Worm (Caenorhabditis elegans) whole organism, L4 larva: Measurements from ENCODE around the gene adal-1.

ENCODE experiments used
- F37D6.2 ChIP-seq: sonication (generic microtip); optimal IDR thresholded peaks from 2 replicates; lab custom pipeline; 2016; ENCODE audit warnings: mild to moderate bottlenecking, missing genetic modification characterization, missing compliant biosample characterization
- R02D3.7 ChIP-seq: fragments of 150-350 bp; sonication (generic microtip); optimal IDR thresholded peaks from 3 replicates; lab custom pipeline; 2014; ENCODE audit warnings: missing biosample characterization, missing genetic modification characterization
- Y105C5A.15 ChIP-seq: fragments of 200-800 bp; sonication (Bioruptor generic); IDR thresholded peaks from 2 replicates; pipeline ENCODE4 v1.3.6; 2022; ENCODE audit warnings: missing genetic modification characterization, missing compliant biosample characterization
- Y48G9A.11 ChIP-seq: fragments of 200-800 bp; sonication (Bioruptor generic); IDR thresholded peaks from 2 replicates; pipeline ENCODE4 v1.3.6; 2022; ENCODE audit warnings: missing genetic modification reagents, missing genetic modification characterization, missing compliant biosample characterization
- aha-1 ChIP-seq: fragments of 150-350 bp; peaks from one replicate; lab custom pipeline; 2014; ENCODE audit warnings: missing biosample characterization, missing genetic modification characterization
- arid-1 ChIP-seq: fragments of 200-800 bp; sonication (Bioruptor generic); conservative IDR thresholded peaks from 2 replicates; pipeline ENCODE4 v1.3.6; 2022; ENCODE audit warnings: missing genetic modification reagents, missing genetic modification characterization, missing compliant biosample characterization
- ceh-62 ChIP-seq: sonication (generic microtip); optimal IDR thresholded peaks from 2 replicates; lab custom pipeline; 2017; ENCODE audit warnings: missing biosample characterization, missing genetic modification characterization
- cey-2 ChIP-seq: sonication (generic microtip); optimal IDR thresholded peaks from 3 replicates; lab custom pipeline; 2017; ENCODE audit warnings: missing genetic modification characterization, mild to moderate bottlenecking, missing compliant biosample characterization, antibody characterized with exemption, borderline replicate concordance; ENCODE audit not compliant: insufficient read depth
- daf-16 ChIP-seq, 3 experiments: sonication (generic microtip); optimal IDR thresholded peaks; 2 replicates each; lab custom pipeline; 2016 to 2017; ENCODE audit warnings: missing genetic modification characterization in 3 of 3, missing genetic modification reagents in 3 of 3, mild to moderate bottlenecking in 2 of 3, missing compliant biosample characterization in 2 of 3, missing biosample characterization in 1 of 3, moderate library complexity in 1 of 3
- dmd-6 ChIP-seq: fragments of 200-800 bp; sonication (Bioruptor generic); IDR thresholded peaks from 2 replicates; pipeline ENCODE4 v1.3.6; 2022; ENCODE audit warnings: missing genetic modification reagents, missing genetic modification characterization, missing compliant biosample characterization
- dmd-9 ChIP-seq: fragments of 200-800 bp; sonication (Bioruptor generic); IDR thresholded peaks from 2 replicates; pipeline ENCODE4 v1.3.6; 2022; ENCODE audit warnings: missing genetic modification reagents, missing genetic modification characterization, missing compliant biosample characterization
- dpl-1 ChIP-seq: fragments of 150-350 bp; optimal IDR thresholded peaks from 2 replicates; lab custom pipeline; 2014; ENCODE audit warnings: missing biosample characterization, missing genetic modification reagents, missing genetic modification characterization
- dve-1 ChIP-seq: sonication (generic microtip); optimal IDR thresholded peaks from 2 replicates; lab custom pipeline; 2017; ENCODE audit warnings: antibody characterized with exemption, mild to moderate bottlenecking, missing genetic modification characterization, missing compliant biosample characterization; ENCODE audit not compliant: insufficient read depth
- egl-27 ChIP-seq: sonication (generic microtip); optimal IDR thresholded peaks from 3 replicates; lab custom pipeline; 2017; ENCODE audit warnings: missing biosample characterization, missing genetic modification reagents, missing genetic modification characterization
- hlh-11 ChIP-seq: fragments of 200-800 bp; sonication (Bioruptor generic); optimal IDR thresholded peaks from 2 replicates; lab custom pipeline; 2018; ENCODE audit warnings: mild to moderate bottlenecking, missing genetic modification characterization, missing compliant biosample characterization
- lsy-2 ChIP-seq, 2 experiments: fragments of 150-350 bp in 1 of 2; sonication (generic microtip) in 1 of 2; optimal IDR thresholded peaks; 2 replicates each; lab custom pipeline; 2014 to 2017; ENCODE audit warnings: missing biosample characterization in 2 of 2, missing genetic modification characterization in 2 of 2
- madf-5 ChIP-seq, 2 experiments: fragments of 200-800 bp; sonication (Bioruptor generic); IDR thresholded peaks; 2 replicates each; pipeline ENCODE4 v1.3.6; 2022; ENCODE audit warnings: missing compliant biosample characterization in 2 of 2, missing genetic modification characterization in 2 of 2
- mep-1 ChIP-seq: fragments of 150-350 bp; sonication (generic microtip); optimal IDR thresholded peaks from 3 replicates; lab custom pipeline; 2014; ENCODE audit warnings: missing biosample characterization, missing genetic modification characterization
- mes-2 ChIP-seq: sonication (generic microtip); optimal IDR thresholded peaks from 2 replicates; lab custom pipeline; 2016; ENCODE audit warnings: missing genotype, mild to moderate bottlenecking, missing genetic modification characterization, missing compliant biosample characterization; ENCODE audit not compliant: poor library complexity, severe bottlenecking
- mxl-3 ChIP-seq: fragments of 200-800 bp; sonication (Bioruptor generic); optimal IDR thresholded peaks from 2 replicates; lab custom pipeline; 2018; ENCODE audit warnings: mild to moderate bottlenecking, missing genetic modification characterization, missing compliant biosample characterization
- nhr-102 ChIP-seq: sonication (generic microtip); optimal IDR thresholded peaks from 2 replicates; lab custom pipeline; 2016; ENCODE audit warnings: mild to moderate bottlenecking, missing genetic modification characterization, moderate library complexity, missing compliant biosample characterization
- nhr-28 ChIP-seq: fragments of 150-350 bp; optimal IDR thresholded peaks from 2 replicates; lab custom pipeline; 2014; ENCODE audit warnings: missing biosample characterization, missing genetic modification characterization
- nhr-77 ChIP-seq: fragments of 150-350 bp; optimal IDR thresholded peaks from 2 replicates; lab custom pipeline; 2014; ENCODE audit warnings: missing biosample characterization, missing genetic modification characterization
- php-3 ChIP-seq: fragments of 200-800 bp; sonication (Bioruptor generic); IDR thresholded peaks from 2 replicates; pipeline ENCODE4 v1.3.6; 2022; ENCODE audit warnings: missing genetic modification reagents, missing genetic modification characterization, missing compliant biosample characterization
- pqm-1 ChIP-seq: sonication (generic microtip); optimal IDR thresholded peaks from 2 replicates; lab custom pipeline; 2017; ENCODE audit warnings: missing biosample characterization, missing genetic modification characterization
- saeg-2 ChIP-seq: fragments of 200-800 bp; sonication (Bioruptor generic); IDR thresholded peaks from 2 replicates; pipeline ENCODE4 v1.3.6; 2022; ENCODE audit warnings: missing genetic modification reagents, missing genetic modification characterization, missing compliant biosample characterization
- snpc-1.2 ChIP-seq: fragments of 200-800 bp; sonication (Bioruptor generic); IDR thresholded peaks from 2 replicates; pipeline ENCODE4 v1.3.6; 2022; ENCODE audit warnings: missing genetic modification reagents, missing genetic modification characterization, missing compliant biosample characterization
- snpc-4 ChIP-seq: fragments of 150-350 bp; optimal IDR thresholded peaks from 2 replicates; lab custom pipeline; 2014; ENCODE audit warnings: missing biosample characterization, missing genetic modification characterization
- spr-1 ChIP-seq: sonication (generic microtip); optimal IDR thresholded peaks from 2 replicates; lab custom pipeline; 2016; ENCODE audit warnings: mild to moderate bottlenecking, missing genetic modification characterization, missing compliant biosample characterization
- spr-3 ChIP-seq: fragments of 200-800 bp; sonication (Bioruptor generic); optimal IDR thresholded peaks from 2 replicates; lab custom pipeline; 2018; ENCODE audit warnings: mild to moderate bottlenecking, missing genetic modification characterization, missing compliant biosample characterization
- unc-62 ChIP-seq, 3 experiments: fragments of 150-350 bp in 1 of 3; sonication (generic microtip); optimal IDR thresholded peaks in 2 of 3; peaks in 1 of 3; 1 replicate in 1 of 3; 2 replicates in 2 of 3; lab custom pipeline; 2014 to 2017; ENCODE audit warnings: missing biosample characterization in 3 of 3, missing genetic modification characterization in 3 of 3, missing genetic modification reagents in 3 of 3, missing genotype in 1 of 3
- zag-1 ChIP-seq: fragments of 150-350 bp; optimal IDR thresholded peaks from 2 replicates; lab custom pipeline; 2014; ENCODE audit warnings: missing biosample characterization, missing genetic modification characterization
- zfp-2 ChIP-seq: sonication (generic microtip); optimal IDR thresholded peaks from 2 replicates; lab custom pipeline; 2016; ENCODE audit warnings: mild to moderate bottlenecking, missing genetic modification characterization, missing compliant biosample characterization
- zfp-3 ChIP-seq: fragments of 200-800 bp; sonication (Bioruptor generic); conservative IDR thresholded peaks from 2 replicates; pipeline ENCODE4 v1.3.6; 2022; ENCODE audit warnings: missing genetic modification reagents, missing genetic modification characterization, missing compliant biosample characterization
- ztf-11 ChIP-seq: fragments of 150-350 bp; optimal IDR thresholded peaks from 2 replicates; lab custom pipeline; 2014; ENCODE audit warnings: missing biosample characterization, missing genetic modification characterization
- ztf-7 ChIP-seq: fragments of 150-350 bp; optimal IDR thresholded peaks from 2 replicates; lab custom pipeline; 2014; ENCODE audit warnings: missing biosample characterization, missing genetic modification characterization

Gene adal-1

ce11 chrII:6923792-6924191, 30.4 kb upstream of the adal-1 start:
- no peak for TF ChIP-seq mes-2
- no peak for TF ChIP-seq pqm-1
- no peak for TF ChIP-seq egl-27 (tag; lab: Kevin White, UChicago)
- TF ChIP-seq dpl-1 (GFP tag; lab: Kevin White, UChicago) = no peak
- no peak for TF ChIP-seq mep-1 (tag; lab: Kevin White, UChicago)
- TF ChIP-seq ceh-62 (tag; lab: Kevin White, UChicago) = no peak

- TF ChIP-seq unc-62 (GFP tag; optimal IDR thresholded peaks at IDR 0.05 in 1 of 2; lab: Kevin White, UChicago) = no peak
- no peak for TF ChIP-seq unc-62 (tag; optimal IDR thresholded peaks at IDR 0.05; lab: Kevin White, UChicago)
- TF ChIP-seq lsy-2 (tag; optimal IDR thresholded peaks at IDR 0.05; lab: Kevin White, UChicago) = no peak
- TF ChIP-seq php-3 (GFP tag; lab: Robert Waterston, UW) = peak; percentile 95
- TF ChIP-seq dmd-6 = peak; percentile 30; the same call in 1 of the 2 replicates
- no peak for TF ChIP-seq dmd-9 (GFP tag; lab: Robert Waterston, UW)
- TF ChIP-seq mxl-3 = peak; percentile 20
- peak; percentile 31 for TF ChIP-seq nhr-102 (tag; lab: Kevin White, UChicago)
- TF ChIP-seq R02D3.7 (tag; lab: Kevin White, UChicago) = no peak
- peak; percentile 97 for TF ChIP-seq nhr-28
- TF ChIP-seq saeg-2 (GFP tag; lab: Robert Waterston, UW) = no peak
- no peak for TF ChIP-seq spr-1 (tag; lab: Kevin White, UChicago)
- no peak for TF ChIP-seq daf-16 (GFP tag; optimal IDR thresholded peaks at IDR 0.05; lab: Kevin White, UChicago)
- TF ChIP-seq daf-16 (tag; optimal IDR thresholded peaks at IDR 0.05; lab: Kevin White, UChicago) = peak; percentile 25
- TF ChIP-seq ztf-7 (tag; lab: Kevin White, UChicago) = no peak
- TF ChIP-seq dve-1 (tag; lab: Kevin White, UChicago) = no peak
- TF ChIP-seq pqm-1 = peak; percentile 56
- TF ChIP-seq hlh-11 (tag; lab: Kevin White, UChicago) = peak; percentile 68
- TF ChIP-seq aha-1 (tag; lab: Kevin White, UChicago) = peak; percentile 13
- no peak for TF ChIP-seq arid-1 (GFP tag; lab: Robert Waterston, UW)
- no peak for TF ChIP-seq cey-2 (tag; lab: Kevin White, UChicago)
- no peak for TF ChIP-seq spr-3 (GFP tag; lab: Kevin White, UChicago)
- no peak for TF ChIP-seq snpc-4
- TF ChIP-seq nhr-77 (tag; lab: Kevin White, UChicago) = peak; percentile 27
- TF ChIP-seq, all 104 proteins: peak for 10
These were observed 26.0 kb upstream of the adal-1 start, which contains the start of gene B0252.1 for ce11 chrII:6919363-6919851. Gene B0252.1, plus strand, starts transcription at chrII:6919680.

- TF ChIP-seq Y105C5A.15 (GFP tag; lab: Robert Waterston, UW) (no peak), pqm-1 (peak; percentile 77), zfp-2 (tag; lab: Kevin White, UChicago) (no peak), snpc-1.2 (GFP tag; lab: Robert Waterston, UW) (no peak), ztf-11 (tag; lab: Kevin White, UChicago) (no peak), daf-16 (GFP tag; optimal IDR thresholded peaks at IDR 0.05; lab: Kevin White, UChicago) (no peak), daf-16 (tag; optimal IDR thresholded peaks at IDR 0.05; lab: Kevin White, UChicago) (peak; percentile 27), Y48G9A.11 (no peak), F37D6.2 (no peak), spr-1 (tag; lab: Kevin White, UChicago) (no peak), madf-5 (GFP tag; IDR thresholded peaks at IDR 0.05; lab: Robert Waterston, UW) (no peak), mep-1 (tag; lab: Kevin White, UChicago) (no peak), unc-62 (GFP tag; optimal IDR thresholded peaks at IDR 0.05 in 1 of 2; lab: Kevin White, UChicago) (no peak), unc-62 (tag; optimal IDR thresholded peaks at IDR 0.05; lab: Kevin White, UChicago) (no peak), zfp-3 (GFP tag; lab: Robert Waterston, UW) (no peak), zag-1 (tag; lab: Kevin White, UChicago) (no peak)
These were observed 25.4 kb upstream of the adal-1 start, which contains the start of gene B0252.5 for ce11 chrII:6918862-6919261. Gene B0252.5, minus strand, starts transcription at chrII:6918878.
